Fruit fly (Drosophila melanogaster): Measurements from ENCODE around the gene Jhbp15.

Gene Jhbp15

dm6 chr3R:21059486-21060356 lies 8.9 kb upstream of the Jhbp15 start:
- TF ChIP-seq CG8478 (optimal IDR thresholded peaks at IDR 0.05) (no peak), CTCF (optimal IDR thresholded peaks at IDR 0.05) (no peak)

- TF ChIP-seq CTCF (optimal IDR thresholded peaks at IDR 0.05) (no peak), CG8478 (optimal IDR thresholded peaks at IDR 0.05) (no peak)
Observed at dm6 chr3R:21057519-21057918, 6.7 kb upstream of the Jhbp15 start.

- no peak for TF ChIP-seq CG8478 (optimal IDR thresholded peaks at IDR 0.05)
- TF ChIP-seq CTCF (optimal IDR thresholded peaks at IDR 0.05): no peak
Observed at dm6 chr3R:21048729-21049128, 2.0 kb downstream of the Jhbp15 start, which contains the start of gene CG7079. TSS of gene CG7079 (minus strand) at chr3R:21048829.

dm6 chr3R:21046927-21047326 lies 3.8 kb downstream of the Jhbp15 start, which contains the start of gene CG31207:
TSS of gene CG31207 (minus strand) at chr3R:21047027.
- no peak for TF ChIP-seq CTCF (optimal IDR thresholded peaks at IDR 0.05)
- TF ChIP-seq CG8478 (optimal IDR thresholded peaks at IDR 0.05): no peak

dm6 chr3R:21045742-21046141 lies 5.0 kb downstream of the Jhbp15 start, which contains the start of gene CG31189:
TSS of gene CG31189 (minus strand) at chr3R:21045842.
- TF ChIP-seq CTCF (optimal IDR thresholded peaks at IDR 0.05) (no peak), CG8478 (optimal IDR thresholded peaks at IDR 0.05) (no peak)

- TF ChIP-seq CG8478 (optimal IDR thresholded peaks at IDR 0.05) (no peak), CTCF (optimal IDR thresholded peaks at IDR 0.05) (no peak)
Observed at dm6 chr3R:21043549-21044118, 7.1 kb downstream of the Jhbp15 start, which contains the start of gene CG12278. TSS of gene CG12278 (plus strand) at chr3R:21044068.

- TF ChIP-seq CG8478 (optimal IDR thresholded peaks at IDR 0.05) (no peak), CTCF (optimal IDR thresholded peaks at IDR 0.05) (no peak)
Observed at dm6 chr3R:21042399-21042798, 8.4 kb downstream of the Jhbp15 start, which contains the start of gene Dhc93AB. TSS of gene Dhc93AB (minus strand) at chr3R:21042499.

dm6 chr3R:21025508-21025907 lies 25.3 kb downstream of the Jhbp15 start:
- TF ChIP-seq CTCF (optimal IDR thresholded peaks at IDR 0.05) (no peak), CG8478 (optimal IDR thresholded peaks at IDR 0.05) (no peak)

- no peak for TF ChIP-seq CTCF (optimal IDR thresholded peaks at IDR 0.05)
- TF ChIP-seq CG8478 (optimal IDR thresholded peaks at IDR 0.05): no peak
Observed at dm6 chr3R:21023902-21024541, 26.8 kb downstream of the Jhbp15 start, which contains the start of gene peg. TSS of gene peg (minus strand) at chr3R:21024163.

dm6 chr3R:21022769-21023517 lies 27.8 kb downstream of the Jhbp15 start:
- no peak for TF ChIP-seq CG8478 (optimal IDR thresholded peaks at IDR 0.05)
- no peak for TF ChIP-seq CTCF (optimal IDR thresholded peaks at IDR 0.05)

- TF ChIP-seq CG8478 (optimal IDR thresholded peaks at IDR 0.05) (no peak), CTCF (optimal IDR thresholded peaks at IDR 0.05) (no peak)
Observed at dm6 chr3R:21019073-21019472, 31.7 kb downstream of the Jhbp15 start.

- TF ChIP-seq CG8478 (optimal IDR thresholded peaks at IDR 0.05) (no peak), CTCF (optimal IDR thresholded peaks at IDR 0.05) (peak; percentile 92 to 94)
Observed at dm6 chr3R:21017464-21018080, 33.2 kb downstream of the Jhbp15 start, which contains the start of gene Rlip. TSS of gene Rlip (plus strand) at chr3R:21017684.

- TF ChIP-seq CTCF (optimal IDR thresholded peaks at IDR 0.05) (no peak), CG8478 (optimal IDR thresholded peaks at IDR 0.05) (no peak)
Observed at dm6 chr3R:21015636-21016035, 35.1 kb downstream of the Jhbp15 start, which contains the start of gene CG5697. TSS of gene CG5697 (plus strand) at chr3R:21015949.

dm6 chr3R:21013780-21014179 lies 37.0 kb downstream of the Jhbp15 start:
- TF ChIP-seq CG8478 (optimal IDR thresholded peaks at IDR 0.05) (no peak), CTCF (optimal IDR thresholded peaks at IDR 0.05) (no peak)
